Worm (Caenorhabditis elegans) whole organism, L2 larva: ENCODE data around the gene acy-3.

Experiments used
- egl-27 ChIP-seq: sonication (generic microtip); optimal IDR thresholded peaks from 3 replicates; lab custom pipeline; 2017; ENCODE audit warnings: missing biosample characterization, missing genetic modification reagents, missing genetic modification characterization
- elt-1 ChIP-seq: fragments of 150-350 bp; optimal IDR thresholded peaks from 2 replicates; lab custom pipeline; 2014; ENCODE audit warnings: missing biosample characterization, missing genetic modification characterization

DNA sequence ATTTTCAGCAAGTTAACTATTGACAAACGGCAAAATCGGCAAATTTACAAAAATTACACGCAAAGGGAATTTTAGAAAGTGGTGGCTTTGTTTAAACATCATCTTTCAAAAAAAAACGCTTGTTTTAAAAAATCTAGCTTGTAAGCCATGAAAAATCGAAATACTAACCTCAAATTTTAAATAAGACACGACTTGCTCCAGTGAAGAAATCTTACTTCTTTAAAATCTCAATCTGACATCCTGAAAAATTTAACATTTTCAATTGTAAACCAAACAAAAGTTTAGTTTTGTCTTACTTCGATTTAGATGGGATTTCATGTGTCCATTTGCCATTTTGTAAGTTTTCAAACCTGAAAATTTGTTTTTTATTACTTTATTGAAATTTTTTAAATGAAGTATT, 45.5 kb upstream of the acy-3 start:
- TF ChIP-seq egl-27 (no peak), elt-1 (tag; lab: Kevin White, UChicago) (no peak)
